Fruit fly (Drosophila melanogaster): ENCODE measurements around the gene ssp2.
A peak's percentile ranks its signal among the peaks of the same experiment; 100 is the strongest.

ssp2 gene

dm6 chr3L:13934902-13935301, 30.1 kb upstream of the ssp2 start (continued):
- TF ChIP-seq CG3838 (GFP tag; optimal IDR thresholded peaks at IDR 0.05) (no peak), odd (GFP tag; optimal IDR thresholded peaks at IDR 0.05) (peak; percentile 7), stwl (tag; optimal IDR thresholded peaks at IDR 0.05) (peak; percentile 14), Deaf1 (tag; optimal IDR thresholded peaks at IDR 0.05) (peak; percentile 57), sima (GFP tag; optimal IDR thresholded peaks at IDR 0.05) (no peak), CG4820 (GFP tag; optimal IDR thresholded peaks at IDR 0.05) (no peak), CG13296 (GFP tag; optimal IDR thresholded peaks at IDR 0.05) (peak; percentile 34), Trl (optimal IDR thresholded peaks at IDR 0.05) (peak; percentile 51 to 56), Trl (GFP tag; optimal IDR thresholded peaks at IDR 0.05) (no peak), HHEX (GFP tag; optimal IDR thresholded peaks at IDR 0.05) (peak; percentile 20), CG34376 (GFP tag; optimal IDR thresholded peaks at IDR 0.05) (peak; percentile 16), sqz (GFP tag; optimal IDR thresholded peaks at IDR 0.05) (peak; percentile 63), nerfin-2 (GFP tag; IDR thresholded peaks at IDR 0.05; ENCODE audit: partially characterized antibody) (no peak), CG14667 (GFP tag; IDR thresholded peaks at IDR 0.05) (no peak), CG18619 (GFP tag; optimal IDR thresholded peaks at IDR 0.05) (no peak), bsh (GFP tag; optimal IDR thresholded peaks at IDR 0.05) (peak in 1 of 2 experiments; percentile 23), CG3163 (GFP tag; optimal IDR thresholded peaks at IDR 0.05) (peak; percentile 96), pan (optimal IDR thresholded peaks at IDR 0.05) (no peak), pan (GFP tag; optimal IDR thresholded peaks at IDR 0.05 in 1 of 2, IDR thresholded peaks at IDR 0.05 in 1 of 2) (no peak), ci (GFP tag; IDR thresholded peaks at IDR 0.05) (peak; percentile 53; the same call in 1 of the 3 replicates), Med (GFP tag) (peak; percentile 43), CG7372 (GFP tag; IDR thresholded peaks at IDR 0.05) (no peak), grau (tag; optimal IDR thresholded peaks at IDR 0.05) (no peak), CG17912 (GFP tag; optimal IDR thresholded peaks at IDR 0.05) (no peak), Hr3 (GFP tag; optimal IDR thresholded peaks at IDR 0.05) (no peak), CG4360 (GFP tag; IDR thresholded peaks at IDR 0.05) (peak; percentile 68), az2 (GFP tag; optimal IDR thresholded peaks at IDR 0.05) (no peak), nom (GFP tag; optimal IDR thresholded peaks at IDR 0.05) (peak; percentile 39), so (GFP tag; IDR thresholded peaks at IDR 0.05) (peak; percentile 45; the same call in 1 of the 3 replicates), CG32772 (GFP tag; IDR thresholded peaks at IDR 0.05) (no peak), kni (GFP tag; optimal IDR thresholded peaks at IDR 0.05) (peak; percentile 5), Hr78 (GFP tag; optimal IDR thresholded peaks at IDR 0.05) (peak in 1 of 2 experiments; percentile 49), CG17568 (GFP tag; optimal IDR thresholded peaks at IDR 0.05) (no peak), sens (GFP tag) (peak; percentile 57), CG10565 (GFP tag; optimal IDR thresholded peaks at IDR 0.05) (no peak)

- TF ChIP-seq chinmo (GFP tag; IDR thresholded peaks at IDR 0.05; ENCODE audit: partially characterized antibody) (0 out of 4 replicates have a peak, but pooled peaks have one; percentile 56), Drgx (GFP tag; IDR thresholded peaks at IDR 0.05) (peak; percentile 53; the same call in 1 of the 2 replicates), CG14965 (GFP tag; optimal IDR thresholded peaks at IDR 0.05; ENCODE audit: borderline replicate concordance) (no peak)
Observed at dm6 chr3L:13936771-13937170, 28.2 kb upstream of the ssp2 start.

dm6 chr3L:13938470-13939150, 26.4 kb upstream of the ssp2 start:
- TF ChIP-seq Neu2 (GFP tag; optimal IDR thresholded peaks at IDR 0.05; ENCODE audit: borderline replicate concordance): peak; percentile 59
- peak; percentile 56 for TF ChIP-seq sd (tag; optimal IDR thresholded peaks at IDR 0.05)
- peak; percentile 63 for TF ChIP-seq peb (GFP tag; IDR thresholded peaks at IDR 0.05)
- peak; percentile 92 for TF ChIP-seq CG15269 (tag; optimal IDR thresholded peaks at IDR 0.05)
- TF ChIP-seq CG9437 (GFP tag; optimal IDR thresholded peaks at IDR 0.05): peak; percentile 92
- TF ChIP-seq tio (GFP tag; optimal IDR thresholded peaks at IDR 0.05): peak; percentile 95
- peak; percentile 87 for TF ChIP-seq nmo (GFP tag; optimal IDR thresholded peaks at IDR 0.05)
- TF ChIP-seq CG8290 (GFP tag; optimal IDR thresholded peaks at IDR 0.05): peak; percentile 57
- TF ChIP-seq CG8290 (tag; optimal IDR thresholded peaks at IDR 0.05): peak; percentile 69 to 75
- no peak for TF ChIP-seq CG13287 (GFP tag; IDR thresholded peaks at IDR 0.05; ENCODE audit: partially characterized antibody)
- peak; percentile 66 for TF ChIP-seq CG14965 (GFP tag; optimal IDR thresholded peaks at IDR 0.05; ENCODE audit: borderline replicate concordance)
- peak; percentile 99 for TF ChIP-seq sens (GFP tag)
- TF ChIP-seq cato (GFP tag; optimal IDR thresholded peaks at IDR 0.05; ENCODE audit: borderline replicate concordance): peak; percentile 83
